Fruit fly (Drosophila melanogaster) whole organism, embryonic: ENCODE measurements around the gene mAChR-C.

Experiments used
- ATbp ChIP-seq: fragments of 200-800 bp; sonication (Bioruptor generic); optimal IDR thresholded peaks from 2 replicates; lab custom pipeline; 2017; ENCODE audit warnings: missing biosample characterization, mild to moderate bottlenecking, missing genetic modification characterization, missing genetic modification reagents
- BEAF-32 ChIP-seq: fragments of 200-800 bp; sonication (Bioruptor generic); optimal IDR thresholded peaks from 3 replicates; lab custom pipeline; 2017; ENCODE audit warnings: missing biosample characterization, missing genetic modification characterization, mild to moderate bottlenecking, moderate library complexity, missing genetic modification reagents
- Bdp1 ChIP-seq: fragments of 200-800 bp; sonication (Bioruptor generic); optimal IDR thresholded peaks from 3 replicates; lab custom pipeline; 2016; ENCODE audit warnings: missing biosample characterization, missing genetic modification characterization
- CG10654 ChIP-seq: fragments of 200-800 bp; sonication (Bioruptor generic); optimal IDR thresholded peaks from 2 replicates; lab custom pipeline; 2016; ENCODE audit warnings: missing biosample characterization, missing genetic modification characterization
- CG11093 ChIP-seq: fragments of 200-800 bp; sonication (Bioruptor generic); IDR thresholded peaks from 3 replicates; pipeline ENCODE4 v1.3.6; 2022; ENCODE audit warnings: missing biosample characterization, missing genetic modification characterization
- CG12391 ChIP-seq: fragments of 200-800 bp; sonication (Bioruptor generic); optimal IDR thresholded peaks from 3 replicates; lab custom pipeline; 2018; ENCODE audit warnings: missing biosample characterization, mild to moderate bottlenecking, missing genetic modification characterization, moderate library complexity
- CG12744 ChIP-seq: fragments of 200-800 bp; sonication (Bioruptor generic); optimal IDR thresholded peaks from 2 replicates; lab custom pipeline; 2016; ENCODE audit warnings: missing biosample characterization, missing genetic modification characterization
- CG14014 ChIP-seq: fragments of 200-800 bp; sonication (Bioruptor generic); IDR thresholded peaks from 2 replicates; pipeline ENCODE4 v1.3.6; 2022; ENCODE audit warnings: missing biosample characterization, missing genetic modification characterization
- CG31441 ChIP-seq: fragments of 200-800 bp; sonication (Bioruptor generic); IDR thresholded peaks from 2 replicates; pipeline ENCODE4 v1.3.6; 2022; ENCODE audit warnings: missing biosample characterization, missing genetic modification characterization
- CG3726 ChIP-seq: fragments of 200-800 bp; sonication (Bioruptor generic); IDR thresholded peaks from 3 replicates; pipeline ENCODE4, ENCODE4 v1.3.6; 2022; ENCODE audit warnings: missing biosample characterization, missing genetic modification characterization
- CG8290 ChIP-seq, 3 experiments: fragments of 200-800 bp; sonication (Bioruptor generic); optimal IDR thresholded peaks; 2 replicates each; lab custom pipeline; 2016 to 2019; ENCODE audit warnings: missing biosample characterization in 3 of 3, missing genetic modification characterization in 3 of 3, mild to moderate bottlenecking in 2 of 3, moderate library complexity in 1 of 3
- CG9215 ChIP-seq: fragments of 200-800 bp; sonication (Bioruptor generic); IDR thresholded peaks from 2 replicates; pipeline ENCODE4 v1.3.6; 2022; ENCODE audit warnings: missing biosample characterization, missing genetic modification characterization
- CTCF ChIP-seq: fragments of 200-800 bp; sonication (Bioruptor generic); optimal IDR thresholded peaks from 2 replicates; lab custom pipeline; 2017; ENCODE audit warnings: missing biosample characterization, mild to moderate bottlenecking, missing genetic modification characterization, moderate library complexity
- Chrac-16 ChIP-seq: fragments of 200-800 bp; sonication (Bioruptor generic); optimal IDR thresholded peaks from 3 replicates; lab custom pipeline; 2016; ENCODE audit warnings: missing biosample characterization, missing genetic modification characterization
- CrebB ChIP-seq: fragments of 200-800 bp; sonication (Bioruptor generic); optimal IDR thresholded peaks from 3 replicates; lab custom pipeline; 2018; ENCODE audit warnings: missing biosample characterization, mild to moderate bottlenecking, missing genetic modification characterization
- D ChIP-seq, 2 experiments: fragments of 200-800 bp in 1 of 2; fragments of >200 bp in 1 of 2; sonication (Bioruptor generic) in 1 of 2; optimal IDR thresholded peaks; 2 replicates in 1 of 2; 3 replicates in 1 of 2; lab custom pipeline; 2017; ENCODE audit warnings: mild to moderate bottlenecking in 1 of 2, missing biosample characterization in 1 of 2, missing genetic modification characterization in 1 of 2, missing genetic modification reagents in 1 of 2
- D19A ChIP-seq: fragments of 200-800 bp; optimal IDR thresholded peaks from 3 replicates; lab custom pipeline; 2019; ENCODE audit warnings: missing biosample characterization, mild to moderate bottlenecking, missing genetic modification characterization, moderate library complexity
- Dbx ChIP-seq: fragments of 200-800 bp; sonication (Bioruptor generic); IDR thresholded peaks from 3 replicates; pipeline ENCODE4 v1.3.6; 2022; ENCODE audit warnings: missing biosample characterization, missing genetic modification characterization
- Dek ChIP-seq: fragments of 200-800 bp; sonication (Bioruptor generic); optimal IDR thresholded peaks from 3 replicates; lab custom pipeline; 2019; ENCODE audit warnings: missing biosample characterization, mild to moderate bottlenecking, missing genetic modification characterization, moderate library complexity
- Hr39 ChIP-seq: fragments of >200 bp; optimal IDR thresholded peaks from 2 replicates; lab custom pipeline; 2017
- Hr51 ChIP-seq, 2 experiments: fragments of 200-800 bp; sonication (Bioruptor generic); optimal IDR thresholded peaks; 2 replicates in 1 of 2; 3 replicates in 1 of 2; lab custom pipeline; 2016 to 2018; ENCODE audit warnings: missing biosample characterization in 2 of 2, missing genetic modification characterization in 2 of 2, mild to moderate bottlenecking in 1 of 2, moderate library complexity in 1 of 2
- MBD-R2 ChIP-seq: fragments of 200-800 bp; sonication (Bioruptor generic); IDR thresholded peaks from 2 replicates; pipeline ENCODE4 v1.3.6; 2022; ENCODE audit warnings: missing biosample characterization, missing genetic modification characterization
- Med ChIP-seq: fragments of 200-800 bp; sonication (Bioruptor generic); peaks from one replicate; lab custom pipeline; 2016; ENCODE audit warnings: missing biosample characterization, missing genetic modification characterization, mild to moderate bottlenecking, inconsistent platforms, moderate library complexity
- Meics ChIP-seq: fragments of 200-800 bp; sonication (Bioruptor generic); optimal IDR thresholded peaks from 2 replicates; lab custom pipeline; 2017; ENCODE audit warnings: missing biosample characterization, mild to moderate bottlenecking, missing genetic modification characterization
- NK7.1 ChIP-seq: fragments of 200-800 bp; sonication (Bioruptor generic); optimal IDR thresholded peaks from 3 replicates; lab custom pipeline; 2016; ENCODE audit warnings: missing biosample characterization, missing genetic modification characterization
- Optix ChIP-seq: fragments of 200-800 bp; sonication (Bioruptor generic); IDR thresholded peaks from 3 replicates; pipeline ENCODE4 v1.3.6; 2022; ENCODE audit warnings: missing biosample characterization, missing genetic modification characterization
- Rfx ChIP-seq: fragments of 200-800 bp; sonication (Bioruptor generic); IDR thresholded peaks from 2 replicates; pipeline ENCODE4 v1.3.6; 2022; ENCODE audit warnings: missing biosample characterization, missing genetic modification characterization
- al ChIP-seq: fragments of 200-800 bp; sonication (Bioruptor generic); IDR thresholded peaks from 2 replicates; pipeline ENCODE4 v1.3.6; 2022; ENCODE audit warnings: missing biosample characterization, missing genetic modification characterization
- ap ChIP-seq: fragments of 200-800 bp; sonication (Bioruptor generic); IDR thresholded peaks from 2 replicates; pipeline ENCODE4 v1.3.6; 2022; ENCODE audit warnings: missing biosample characterization, missing genetic modification characterization
- ara ChIP-seq: fragments of 200-800 bp; sonication (Bioruptor generic); IDR thresholded peaks from 2 replicates; pipeline ENCODE4 v1.3.6; 2022; ENCODE audit warnings: missing biosample characterization, missing genetic modification characterization
- bsh ChIP-seq, 2 experiments: fragments of 200-800 bp; sonication (Bioruptor generic); optimal IDR thresholded peaks; 2 replicates each; lab custom pipeline; 2017 to 2018; ENCODE audit warnings: mild to moderate bottlenecking in 2 of 2, missing biosample characterization in 2 of 2, missing genetic modification characterization in 2 of 2, moderate library complexity in 1 of 2
- cas ChIP-seq: fragments of 200-800 bp; sonication (Bioruptor generic); IDR thresholded peaks from 2 replicates; pipeline ENCODE4 v1.3.6; 2022; ENCODE audit warnings: missing biosample characterization, missing genetic modification characterization
- ci ChIP-seq: fragments of 200-800 bp; sonication (Bioruptor generic); IDR thresholded peaks from 3 replicates; pipeline ENCODE4 v1.3.6; 2022; ENCODE audit warnings: missing biosample characterization, missing genetic modification characterization
- croc ChIP-seq: fragments of 200-800 bp; sonication (Bioruptor generic); conservative IDR thresholded peaks from 3 replicates; pipeline ENCODE4 v1.3.6; 2022; ENCODE audit warnings: missing biosample characterization, missing genetic modification characterization
- dati ChIP-seq: fragments of 200-800 bp; sonication (Bioruptor generic); IDR thresholded peaks from 2 replicates; pipeline ENCODE4 v1.3.6; 2022; ENCODE audit warnings: missing biosample characterization, missing genetic modification characterization
- dimm ChIP-seq: fragments of 200-800 bp; sonication (Bioruptor generic); IDR thresholded peaks from 2 replicates; pipeline ENCODE4 v1.3.6; 2022; ENCODE audit warnings: missing biosample characterization, missing genetic modification characterization
- dysf ChIP-seq: fragments of 200-800 bp; sonication (Bioruptor generic); IDR thresholded peaks from 3 replicates; pipeline ENCODE4 v1.3.6; 2022; ENCODE audit warnings: missing biosample characterization, missing genetic modification characterization
- gcm ChIP-seq: fragments of 200-800 bp; sonication (Bioruptor generic); optimal IDR thresholded peaks from 2 replicates; lab custom pipeline; 2019; ENCODE audit warnings: missing biosample characterization, mild to moderate bottlenecking, missing genetic modification characterization, moderate library complexity
- grn ChIP-seq: fragments of 200-800 bp; sonication (Bioruptor generic); optimal IDR thresholded peaks from 3 replicates; lab custom pipeline; 2017; ENCODE audit warnings: missing biosample characterization, missing genetic modification characterization
- gro ChIP-seq: fragments of 200-800 bp; sonication (Bioruptor generic); optimal IDR thresholded peaks from 2 replicates; lab custom pipeline; 2016; ENCODE audit warnings: missing biosample characterization, missing genetic modification characterization
- hkb ChIP-seq, 2 experiments: fragments of 200-800 bp in 1 of 2; fragments of >200 bp in 1 of 2; sonication (Bioruptor generic) in 1 of 2; IDR thresholded peaks in 1 of 2; optimal IDR thresholded peaks in 1 of 2; 2 replicates each; pipeline versions ENCODE4 v1.3.6 to Lab custom; 2017 to 2022; ENCODE audit warnings: missing biosample characterization in 1 of 2, missing genetic modification characterization in 1 of 2
- ind ChIP-seq: fragments of 200-800 bp; sonication (Bioruptor generic); optimal IDR thresholded peaks from 3 replicates; lab custom pipeline; 2016; ENCODE audit warnings: missing biosample characterization, missing genetic modification characterization
- jumu ChIP-seq: fragments of 200-800 bp; sonication (Bioruptor generic); optimal IDR thresholded peaks from 3 replicates; lab custom pipeline; 2016; ENCODE audit warnings: missing biosample characterization, missing genetic modification characterization
- kni ChIP-seq: fragments of 200-800 bp; sonication (Bioruptor generic); optimal IDR thresholded peaks from 3 replicates; lab custom pipeline; 2017; ENCODE audit warnings: mild to moderate bottlenecking, missing biosample characterization, missing genetic modification reagents, missing genetic modification characterization
- lmd ChIP-seq: fragments of 200-800 bp; sonication (Bioruptor generic); IDR thresholded peaks from 2 replicates; pipeline ENCODE4 v1.3.6; 2022; ENCODE audit warnings: missing biosample characterization, missing genetic modification characterization
- lola ChIP-seq, 3 experiments: fragments of >200 bp in 2 of 3; fragments of 200-800 bp in 1 of 3; sonication (Bioruptor generic) in 1 of 3; optimal IDR thresholded peaks; 2 replicates each; lab custom pipeline; 2017 to 2019; ENCODE audit warnings: missing biosample characterization in 3 of 3, missing genetic modification characterization in 3 of 3, mild to moderate bottlenecking in 1 of 3, moderate library complexity in 1 of 3
- sens-2 ChIP-seq: fragments of 200-800 bp; sonication (Bioruptor generic); IDR thresholded peaks from 2 replicates; pipeline ENCODE4 v1.3.6; 2022; ENCODE audit warnings: missing biosample characterization, missing genetic modification characterization
- slp2 ChIP-seq: fragments of 200-800 bp; sonication (Bioruptor generic); optimal IDR thresholded peaks from 2 replicates; lab custom pipeline; 2016; ENCODE audit warnings: missing biosample characterization, missing genetic modification characterization
- sr ChIP-seq: fragments of 200-800 bp; sonication (Bioruptor generic); IDR thresholded peaks from 3 replicates; pipeline ENCODE4 v1.3.6; 2022; ENCODE audit warnings: missing biosample characterization, missing genetic modification characterization
- ssp ChIP-seq: fragments of 200-800 bp; sonication (Bioruptor generic); IDR thresholded peaks from 2 replicates; pipeline ENCODE4 v1.3.6; 2022; ENCODE audit warnings: missing biosample characterization, missing genetic modification characterization
- wor ChIP-seq: fragments of 200-800 bp; sonication (Bioruptor generic); IDR thresholded peaks from 2 replicates; pipeline ENCODE4 v1.3.6; 2022; ENCODE audit warnings: missing biosample characterization, missing genetic modification characterization

The mAChR-C gene

DNA sequence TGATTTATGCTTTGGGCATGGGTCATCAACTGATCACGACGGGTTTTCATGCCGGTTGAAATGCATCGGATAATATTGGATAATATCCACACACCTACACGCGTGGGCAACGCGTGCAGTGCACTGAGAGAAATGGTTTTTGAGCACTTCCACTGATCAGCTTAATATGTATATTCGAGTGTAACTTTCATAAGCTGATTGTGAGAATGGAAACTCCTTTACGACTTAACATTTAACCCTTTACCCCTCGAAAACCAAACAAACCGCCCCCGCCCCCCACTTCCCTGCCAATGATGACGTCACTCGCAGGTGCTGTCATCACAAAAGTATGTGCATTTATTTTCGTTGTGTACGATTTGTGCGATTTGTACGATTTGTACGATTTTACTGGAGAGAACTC, 37.7 kb downstream of the mAChR-C start (continued):
- TF ChIP-seq kni, result no peak
- no peak for TF ChIP-seq slp2
- TF ChIP-seq dysf, result 0 out of 3 replicates have a peak, but pooled peaks have one; percentile 18
- TF ChIP-seq Hr51 (GFP tag; optimal IDR thresholded peaks at IDR 0.05; lab: Kevin White, UChicago), result peak in 1 of 2 experiments; percentile 2
- TF ChIP-seq gcm (GFP tag; lab: Kevin White, UChicago), result no peak
- TF ChIP-seq CG8290 (GFP tag; optimal IDR thresholded peaks at IDR 0.05; lab: Kevin White, UChicago), result no peak
- TF ChIP-seq CG8290 (tag; optimal IDR thresholded peaks at IDR 0.05; lab: Kevin White, UChicago), result peak in 1 of 2 experiments; percentile 2
- no peak for TF ChIP-seq MBD-R2 (GFP tag; lab: Robert Waterston, UW)
- no peak for TF ChIP-seq CG12744 (GFP tag; lab: Kevin White, UChicago)
- no peak for TF ChIP-seq Dbx (GFP tag; lab: Robert Waterston, UW)
- TF ChIP-seq gro (GFP tag; lab: Kevin White, UChicago), result no peak
- TF ChIP-seq Dek (tag; lab: Kevin White, UChicago), result no peak
- TF ChIP-seq ATbp, result peak; percentile 32
- no peak for TF ChIP-seq dati (GFP tag; lab: Robert Waterston, UW)
- TF ChIP-seq CrebB (tag; lab: Kevin White, UChicago), result no peak
- TF ChIP-seq wor (GFP tag; lab: Robert Waterston, UW), result no peak
- TF ChIP-seq hkb (optimal IDR thresholded peaks at IDR 0.05; lab: Kevin White, UChicago), result no peak
- TF ChIP-seq hkb (GFP tag; IDR thresholded peaks at IDR 0.05; lab: Robert Waterston, UW), result peak; percentile 50; the same call in 1 of the 2 replicates
- TF ChIP-seq ap, result 0 out of 2 replicates have a peak, but pooled peaks have one; percentile 17
- TF ChIP-seq NK7.1 (GFP tag; lab: Kevin White, UChicago), result no peak
- no peak for TF ChIP-seq D19A (tag; lab: Kevin White, UChicago)
- no peak for TF ChIP-seq Bdp1 (GFP tag; lab: Kevin White, UChicago)
- TF ChIP-seq al, result no peak
- TF ChIP-seq CTCF (GFP tag; lab: Kevin White, UChicago), result no peak
- TF ChIP-seq Hr39, result no peak
- no peak for TF ChIP-seq Meics (GFP tag; lab: Kevin White, UChicago)
- 0 out of 2 replicates have a peak, but pooled peaks have one; percentile 12 for TF ChIP-seq ssp (GFP tag; lab: Robert Waterston, UW)
- TF ChIP-seq Med, result peak; percentile 73
- no peak for TF ChIP-seq CG11093 (GFP tag; lab: Robert Waterston, UW)
- no peak; the same call in 1 of the 2 replicates for TF ChIP-seq sens-2 (GFP tag; lab: Robert Waterston, UW)
- no peak for TF ChIP-seq Chrac-16 (GFP tag; lab: Kevin White, UChicago)
- TF ChIP-seq CG12391 (tag; lab: Kevin White, UChicago), result peak; percentile 3
- peak; percentile 7; the same call in 1 of the 2 replicates for TF ChIP-seq CG9215 (GFP tag; lab: Robert Waterston, UW)
- no peak for TF ChIP-seq BEAF-32 (GFP tag; lab: Kevin White, UChicago)
- TF ChIP-seq sr (GFP tag; lab: Robert Waterston, UW), result peak; percentile 79
- TF ChIP-seq CG14014 (GFP tag; lab: Robert Waterston, UW), result no peak
- no peak for TF ChIP-seq CG31441 (GFP tag; lab: Robert Waterston, UW)
- TF ChIP-seq D (optimal IDR thresholded peaks at IDR 0.05; lab: Kevin White, UChicago), result no peak
- TF ChIP-seq D (GFP tag; optimal IDR thresholded peaks at IDR 0.05; lab: Kevin White, UChicago), result peak; percentile 20
- TF ChIP-seq lmd (GFP tag; lab: Robert Waterston, UW), result peak; percentile 54
- TF ChIP-seq ci (GFP tag; lab: Robert Waterston, UW), result peak; percentile 64; the same call in 1 of the 3 replicates
- TF ChIP-seq CG10654 (GFP tag; lab: Kevin White, UChicago), result no peak
- no peak for TF ChIP-seq lola (GFP tag; optimal IDR thresholded peaks at IDR 0.05; lab: Kevin White, UChicago)
- TF ChIP-seq cas (GFP tag; lab: Robert Waterston, UW), result no peak
- peak in 1 of 2 experiments; percentile 26 for TF ChIP-seq bsh (GFP tag; optimal IDR thresholded peaks at IDR 0.05; lab: Kevin White, UChicago)
- TF ChIP-seq grn, result no peak
- no peak for TF ChIP-seq ara (GFP tag; lab: Robert Waterston, UW)
- 0 out of 3 replicates have a peak, but pooled peaks have one; percentile 36 for TF ChIP-seq Optix (GFP tag; lab: Robert Waterston, UW)
- no peak for TF ChIP-seq croc (GFP tag; lab: Robert Waterston, UW)
- no peak for TF ChIP-seq Rfx
- no peak for TF ChIP-seq ind (GFP tag; lab: Kevin White, UChicago)
- TF ChIP-seq CG3726 (GFP tag; lab: Robert Waterston, UW), result no peak
- no peak for TF ChIP-seq jumu (GFP tag; lab: Kevin White, UChicago)
- TF ChIP-seq dimm (GFP tag; lab: Robert Waterston, UW), result no peak
